Worm (Caenorhabditis elegans): ENCODE measurements around the gene nmur-3.

DNA sequence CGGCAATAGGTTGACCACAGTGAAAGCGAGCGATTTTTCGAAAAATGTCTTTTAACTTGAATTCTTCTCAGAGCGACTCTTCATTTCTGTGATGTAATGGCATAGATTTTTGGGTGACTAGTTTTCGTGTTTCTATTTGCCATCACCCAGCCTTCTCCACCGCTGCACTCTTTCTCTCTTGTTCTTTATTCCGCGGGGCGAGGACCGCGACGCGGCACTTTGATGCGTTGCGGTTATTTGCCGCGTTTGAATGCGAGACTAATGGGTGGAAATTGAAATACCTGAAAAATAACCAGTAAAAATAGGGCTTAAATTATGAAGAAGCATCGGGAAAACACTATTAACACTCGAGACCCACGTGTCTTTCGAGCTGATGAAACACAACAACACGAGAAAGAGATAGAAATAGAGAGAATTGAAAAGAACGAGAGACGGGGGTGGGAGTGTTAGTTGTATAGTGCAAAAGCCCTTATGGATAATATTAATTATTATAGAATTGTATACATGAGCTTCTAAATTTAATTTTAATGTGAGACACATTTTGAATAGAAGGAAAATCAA, 37.9 kb downstream of the nmur-3 start, which contains the start of gene dgk-2:
- TF ChIP-seq him-1 (tag; optimal IDR thresholded peaks at IDR 0.05) (no peak), dao-5 (tag; optimal IDR thresholded peaks at IDR 0.05) (no peak)

All from whole organism, L4/young adult.